Worm (Caenorhabditis elegans): Measurements from ENCODE around the gene F40F8.1.

ce11 chrII:11111107-11111506 lies 16.4 kb upstream of the F40F8.1 start, which contains the start of gene glb-4:
- no peak for TF ChIP-seq ref-1 (GFP tag; conservative IDR thresholded peaks at IDR 0.05)
- TF ChIP-seq tab-1 (GFP tag; IDR thresholded peaks at IDR 0.05), result no peak
